Worm (Caenorhabditis elegans): Measurements from ENCODE around the gene aman-2.

aman-2 gene

DNA sequence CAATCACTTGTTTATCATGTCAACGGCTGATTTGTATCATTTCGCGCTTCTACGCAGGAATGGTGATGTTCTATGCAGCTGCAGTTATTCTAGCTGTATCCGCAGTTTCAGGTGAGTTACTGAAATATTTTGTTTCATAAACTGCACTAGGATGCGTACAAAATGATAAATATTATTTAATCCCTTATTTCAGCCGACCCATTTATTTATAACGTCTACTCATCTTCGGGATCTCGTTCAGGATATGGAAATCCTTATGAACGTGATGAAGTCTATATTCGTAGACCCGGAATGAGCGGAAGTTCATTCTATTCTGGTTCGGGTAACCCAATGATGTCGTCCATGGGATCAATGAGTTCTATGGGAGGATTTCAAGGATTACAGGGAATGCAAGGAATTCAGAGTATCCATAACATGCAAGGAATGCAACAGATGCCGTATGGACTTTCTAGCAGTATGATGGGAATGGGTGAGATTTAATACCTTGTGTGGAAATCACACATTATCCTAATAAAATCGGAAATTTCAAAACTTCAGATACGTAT, 3.9 kb downstream of the aman-2 start, which contains the start of gene F58H1.2:
TSS of gene F58H1.2 (plus strand) at position 51 of the 545 bp plus-strand sequence.
- no peak for TF ChIP-seq ztf-29 (GFP tag; IDR thresholded peaks at IDR 0.05)
- TF ChIP-seq med-1 (GFP tag; optimal IDR thresholded peaks at IDR 0.05; ENCODE audit: insufficient read depth) = no peak
- TF ChIP-seq cog-1 (tag; optimal IDR thresholded peaks at IDR 0.05) = no peak
- no peak for TF ChIP-seq T22C8.4 (GFP tag; IDR thresholded peaks at IDR 0.05)
- TF ChIP-seq klf-2 (GFP tag; conservative IDR thresholded peaks at IDR 0.05) = no peak
- no peak for TF ChIP-seq ztf-23 (GFP tag; IDR thresholded peaks at IDR 0.05)
- no peak for TF ChIP-seq tab-1 (GFP tag; IDR thresholded peaks at IDR 0.05)
- no peak for TF ChIP-seq flt-1 (GFP tag; IDR thresholded peaks at IDR 0.05)
- no peak for TF ChIP-seq ref-1 (GFP tag; conservative IDR thresholded peaks at IDR 0.05)

DNA sequence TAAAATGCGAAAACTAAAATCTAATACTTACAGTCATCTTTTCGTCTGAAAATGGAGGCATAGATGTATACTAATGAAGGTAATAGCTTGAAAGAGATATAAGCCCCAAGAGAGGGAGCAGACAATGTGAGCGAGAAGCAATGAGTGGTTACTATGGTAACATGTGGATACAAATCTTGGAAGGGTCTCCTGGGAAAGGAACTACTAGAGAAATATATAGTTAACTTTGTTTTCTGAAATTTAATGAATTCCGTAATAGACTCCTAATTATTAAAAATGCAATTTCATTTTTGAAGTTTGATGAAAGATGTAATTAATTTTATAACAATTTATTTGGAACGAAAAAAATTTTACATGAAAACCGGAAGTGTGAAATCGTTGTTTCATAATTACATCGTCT, 5.7 kb downstream of the aman-2 start, which contains the start of gene osm-6:
TSS of gene osm-6 (minus strand) at position 101 of the 400 bp plus-strand sequence.
- TF ChIP-seq cog-1 (tag; optimal IDR thresholded peaks at IDR 0.05) (no peak), ref-1 (GFP tag; conservative IDR thresholded peaks at IDR 0.05) (no peak), ztf-29 (GFP tag; IDR thresholded peaks at IDR 0.05) (no peak), flt-1 (GFP tag; IDR thresholded peaks at IDR 0.05) (no peak)

DNA sequence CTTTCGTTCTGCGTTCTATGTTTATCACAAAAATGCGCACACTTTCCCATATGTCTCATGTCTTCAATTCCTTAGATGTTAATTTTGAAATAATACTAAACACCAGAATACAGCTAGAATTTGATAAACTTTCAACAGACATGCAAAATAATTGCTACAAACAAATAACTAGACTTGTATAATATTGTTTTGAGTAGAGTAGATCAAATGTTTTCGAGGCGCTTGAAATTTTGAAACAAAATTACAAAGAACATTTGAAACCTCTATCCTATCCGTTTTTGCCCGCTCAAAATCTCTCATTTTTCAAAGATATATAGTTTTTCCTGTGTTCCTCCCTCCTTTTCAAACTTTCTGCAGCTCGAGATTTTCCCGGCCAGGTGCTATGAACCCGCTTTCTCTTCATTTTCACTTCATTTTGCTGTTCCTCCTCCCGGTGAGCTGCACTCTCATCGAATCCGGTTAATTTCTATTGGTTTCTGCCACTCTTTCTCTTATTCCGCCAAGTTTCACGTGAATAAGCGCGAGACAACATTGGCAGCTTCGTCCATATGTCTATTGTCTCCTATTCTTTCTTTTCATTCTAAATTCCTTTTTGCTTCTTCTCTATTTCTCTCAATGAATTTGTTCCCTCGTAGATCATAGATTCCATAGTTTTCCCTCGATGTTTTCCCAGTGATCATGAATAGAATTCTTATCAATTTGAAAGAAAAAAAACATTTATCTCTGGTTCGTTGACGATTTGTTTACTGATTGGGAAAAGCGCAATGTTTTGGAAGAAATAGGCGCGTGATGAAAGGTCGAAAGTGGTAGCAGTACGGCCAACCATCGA, 11.1 kb downstream of the aman-2 start:
- TF ChIP-seq cog-1 (tag; optimal IDR thresholded peaks at IDR 0.05) (no peak), med-1 (GFP tag; optimal IDR thresholded peaks at IDR 0.05; ENCODE audit: insufficient read depth) (no peak), ztf-23 (GFP tag; IDR thresholded peaks at IDR 0.05) (no peak), T22C8.4 (GFP tag; IDR thresholded peaks at IDR 0.05) (no peak), flt-1 (GFP tag; IDR thresholded peaks at IDR 0.05) (no peak), klf-2 (GFP tag; conservative IDR thresholded peaks at IDR 0.05) (no peak), tab-1 (GFP tag; IDR thresholded peaks at IDR 0.05) (no peak), ztf-29 (GFP tag; IDR thresholded peaks at IDR 0.05) (no peak), ref-1 (GFP tag; conservative IDR thresholded peaks at IDR 0.05) (no peak)

DNA sequence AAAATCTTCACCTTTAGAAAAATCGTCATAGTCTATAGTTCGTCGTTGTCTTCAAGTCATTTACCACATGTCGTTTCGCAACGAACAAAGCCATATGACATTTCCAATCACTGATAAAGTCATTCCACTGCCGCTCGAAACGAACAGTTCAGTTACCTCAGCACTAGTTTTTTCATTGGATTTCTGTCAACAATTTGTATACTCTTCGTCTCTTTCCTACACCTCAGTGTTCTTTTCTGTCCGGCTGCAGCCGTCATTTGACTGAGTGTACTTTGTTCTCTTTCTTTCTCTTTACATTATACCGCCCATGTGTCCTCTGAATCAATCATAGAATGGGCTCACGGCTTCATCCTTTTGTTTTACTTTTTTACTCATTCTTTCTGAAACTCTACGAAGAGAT, 11.8 kb downstream of the aman-2 start:
- TF ChIP-seq cog-1 (tag; optimal IDR thresholded peaks at IDR 0.05) (no peak), ref-1 (GFP tag; conservative IDR thresholded peaks at IDR 0.05) (no peak), ztf-23 (GFP tag; IDR thresholded peaks at IDR 0.05) (no peak), T22C8.4 (GFP tag; IDR thresholded peaks at IDR 0.05) (no peak), med-1 (GFP tag; optimal IDR thresholded peaks at IDR 0.05; ENCODE audit: insufficient read depth) (no peak), ztf-29 (GFP tag; IDR thresholded peaks at IDR 0.05) (no peak), flt-1 (GFP tag; IDR thresholded peaks at IDR 0.05) (no peak), klf-2 (GFP tag; conservative IDR thresholded peaks at IDR 0.05) (no peak), tab-1 (GFP tag; IDR thresholded peaks at IDR 0.05) (no peak)

DNA sequence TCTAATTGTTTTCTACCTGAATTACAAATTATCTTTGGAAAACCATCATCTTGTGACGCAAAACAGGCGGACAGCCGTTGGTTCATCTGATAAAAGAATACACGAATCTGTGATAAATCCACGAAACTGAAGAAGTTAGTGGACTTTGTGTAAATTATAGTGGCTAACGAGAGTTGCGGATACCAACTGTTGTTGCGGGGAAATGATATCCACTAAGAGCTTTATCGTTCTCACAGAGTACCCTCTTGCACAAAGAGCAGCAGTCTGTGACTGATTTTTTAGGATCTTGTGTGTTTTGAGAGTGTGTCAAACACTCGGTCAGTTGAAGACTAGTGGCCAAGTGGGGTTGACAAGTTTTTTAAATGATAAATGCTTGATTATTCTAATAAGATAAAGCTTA, 13.4 kb downstream of the aman-2 start:
- TF ChIP-seq klf-2 (GFP tag; conservative IDR thresholded peaks at IDR 0.05) = no peak
- no peak for TF ChIP-seq ztf-29 (GFP tag; IDR thresholded peaks at IDR 0.05)
- no peak for TF ChIP-seq cog-1 (tag; optimal IDR thresholded peaks at IDR 0.05)
- TF ChIP-seq tab-1 (GFP tag; IDR thresholded peaks at IDR 0.05) = no peak
- TF ChIP-seq flt-1 (GFP tag; IDR thresholded peaks at IDR 0.05) = no peak
- no peak for TF ChIP-seq T22C8.4 (GFP tag; IDR thresholded peaks at IDR 0.05)
- no peak for TF ChIP-seq ztf-23 (GFP tag; IDR thresholded peaks at IDR 0.05)
- no peak for TF ChIP-seq ref-1 (GFP tag; conservative IDR thresholded peaks at IDR 0.05)
- TF ChIP-seq med-1 (GFP tag; optimal IDR thresholded peaks at IDR 0.05; ENCODE audit: insufficient read depth) = no peak

DNA sequence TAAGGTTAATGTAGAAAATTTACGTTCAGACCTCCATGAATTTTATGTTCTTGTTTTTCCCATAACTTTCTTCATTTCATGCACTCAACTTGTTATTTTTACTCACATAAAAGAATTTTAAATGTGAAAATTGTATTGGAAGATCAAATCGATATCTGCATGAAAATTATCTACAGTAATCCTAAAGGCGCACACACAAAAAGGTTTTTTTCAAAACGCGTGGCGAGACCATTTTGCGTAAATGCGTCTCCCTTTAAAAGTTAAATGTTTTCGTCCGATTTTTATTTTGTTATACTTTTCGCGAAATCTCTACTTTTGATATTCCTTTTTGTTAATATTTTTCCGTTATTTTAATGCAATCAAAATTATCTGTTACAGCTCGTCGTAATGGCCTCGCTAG, 15.9 kb downstream of the aman-2 start, which contains the start of gene R31.2:
TSS of gene R31.2 (plus strand) at position 388 of the 400 bp plus-strand sequence.
- no peak for TF ChIP-seq flt-1 (GFP tag; IDR thresholded peaks at IDR 0.05)
- no peak for TF ChIP-seq T22C8.4 (GFP tag; IDR thresholded peaks at IDR 0.05)
- no peak for TF ChIP-seq ztf-29 (GFP tag; IDR thresholded peaks at IDR 0.05)
- no peak for TF ChIP-seq cog-1 (tag; optimal IDR thresholded peaks at IDR 0.05)
- no peak for TF ChIP-seq tab-1 (GFP tag; IDR thresholded peaks at IDR 0.05)
- no peak for TF ChIP-seq med-1 (GFP tag; optimal IDR thresholded peaks at IDR 0.05; ENCODE audit: insufficient read depth)
- no peak for TF ChIP-seq ref-1 (GFP tag; conservative IDR thresholded peaks at IDR 0.05)
- TF ChIP-seq ztf-23 (GFP tag; IDR thresholded peaks at IDR 0.05) = no peak
- no peak for TF ChIP-seq klf-2 (GFP tag; conservative IDR thresholded peaks at IDR 0.05)

DNA sequence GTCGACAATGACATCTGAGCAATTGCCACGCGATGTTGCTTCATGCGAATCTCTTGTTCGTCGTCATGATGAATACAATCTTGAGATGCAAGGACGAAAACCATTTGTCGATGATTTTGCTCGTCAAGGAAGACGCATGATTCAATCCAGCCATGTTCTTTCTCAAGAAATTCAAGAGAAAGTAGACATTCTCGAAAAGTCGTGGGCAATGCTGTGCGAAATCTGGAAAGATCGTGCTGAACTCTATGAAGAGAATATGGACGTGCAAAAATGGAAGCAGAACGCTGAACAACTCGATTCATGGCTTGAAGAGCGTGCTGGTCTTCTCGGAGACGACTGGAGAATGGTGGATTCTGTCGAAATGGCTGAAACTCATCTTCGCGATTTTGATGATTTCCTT, 19.8 kb downstream of the aman-2 start:
- no peak for TF ChIP-seq ztf-29 (GFP tag; IDR thresholded peaks at IDR 0.05)
- TF ChIP-seq flt-1 (GFP tag; IDR thresholded peaks at IDR 0.05) = no peak
- no peak for TF ChIP-seq cog-1 (tag; optimal IDR thresholded peaks at IDR 0.05)
- TF ChIP-seq ztf-23 (GFP tag; IDR thresholded peaks at IDR 0.05) = no peak
- no peak for TF ChIP-seq klf-2 (GFP tag; conservative IDR thresholded peaks at IDR 0.05)
- no peak for TF ChIP-seq ref-1 (GFP tag; conservative IDR thresholded peaks at IDR 0.05)
- no peak for TF ChIP-seq tab-1 (GFP tag; IDR thresholded peaks at IDR 0.05)
- no peak for TF ChIP-seq T22C8.4 (GFP tag; IDR thresholded peaks at IDR 0.05)
- no peak for TF ChIP-seq med-1 (GFP tag; optimal IDR thresholded peaks at IDR 0.05; ENCODE audit: insufficient read depth)

DNA sequence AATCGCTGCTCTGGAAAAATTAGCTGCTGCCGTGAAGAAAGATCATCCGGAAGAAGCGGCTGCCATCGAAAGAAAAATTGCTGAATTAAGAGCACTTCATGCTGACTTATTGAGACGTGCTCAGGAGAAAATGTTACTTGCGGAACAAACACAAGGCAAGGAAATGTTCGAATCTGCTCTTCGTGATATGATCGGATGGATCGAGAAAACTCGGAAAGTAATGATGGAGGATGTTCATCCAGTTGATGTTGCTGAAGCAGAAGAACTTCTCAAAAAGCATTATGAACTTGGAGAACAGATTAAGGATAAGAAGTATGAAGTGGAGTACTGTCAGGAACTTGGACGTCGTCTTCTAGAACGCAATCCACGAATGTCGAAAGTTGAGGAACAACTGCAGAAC, 27.1 kb downstream of the aman-2 start:
- no peak for TF ChIP-seq ref-1 (GFP tag; conservative IDR thresholded peaks at IDR 0.05)
- TF ChIP-seq cog-1 (tag; optimal IDR thresholded peaks at IDR 0.05) = no peak
- no peak for TF ChIP-seq klf-2 (GFP tag; conservative IDR thresholded peaks at IDR 0.05)

DNA sequence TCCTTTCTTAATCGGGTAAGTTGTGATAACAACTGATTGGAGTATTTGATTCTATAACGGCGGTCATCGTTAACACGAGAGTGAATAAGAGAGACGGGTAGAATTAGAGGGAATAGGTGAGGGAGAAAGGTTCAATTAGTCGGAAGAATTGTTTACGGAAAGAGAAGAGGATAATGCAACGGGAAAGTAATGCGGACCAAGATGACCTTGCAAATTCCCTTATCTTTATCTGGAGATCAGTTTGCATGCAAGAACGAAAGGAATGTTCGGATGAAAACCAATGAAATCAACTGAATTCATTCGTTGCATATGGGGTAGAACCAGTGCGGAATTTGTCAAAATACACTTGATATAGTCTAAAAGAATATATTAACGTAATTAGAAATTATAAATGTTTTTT, 30.9 kb downstream of the aman-2 start:
- no peak for TF ChIP-seq flt-1 (GFP tag; IDR thresholded peaks at IDR 0.05)
- TF ChIP-seq ztf-23 (GFP tag; IDR thresholded peaks at IDR 0.05) = no peak
- TF ChIP-seq T22C8.4 (GFP tag; IDR thresholded peaks at IDR 0.05) = no peak
- TF ChIP-seq ztf-29 (GFP tag; IDR thresholded peaks at IDR 0.05) = no peak
- TF ChIP-seq ref-1 (GFP tag; conservative IDR thresholded peaks at IDR 0.05) = no peak
- TF ChIP-seq med-1 (GFP tag; optimal IDR thresholded peaks at IDR 0.05; ENCODE audit: insufficient read depth) = no peak
- TF ChIP-seq tab-1 (GFP tag; IDR thresholded peaks at IDR 0.05) = no peak
- TF ChIP-seq cog-1 (tag; optimal IDR thresholded peaks at IDR 0.05) = no peak
- no peak for TF ChIP-seq klf-2 (GFP tag; conservative IDR thresholded peaks at IDR 0.05)

Measured in whole organism, midembryonic.